Worm (Caenorhabditis elegans): ENCODE results near the gene K02C4.3.

K02C4.3 gene

ce11 chrII:8124867-8125266 lies 38.2 kb upstream of the K02C4.3 start, which contains the start of gene ire-1 (continued):
- peak; percentile 54 to 75 (median 70) for TF ChIP-seq dpl-1 (GFP tag; optimal IDR thresholded peaks at IDR 0.05)
- TF ChIP-seq ztf-11 (tag; optimal IDR thresholded peaks at IDR 0.05): no peak
- TF ChIP-seq aly-2 (tag; optimal IDR thresholded peaks at IDR 0.05): no peak
- no peak for TF ChIP-seq unc-86 (tag; optimal IDR thresholded peaks at IDR 0.05)
- no peak for TF ChIP-seq unc-62 (GFP tag; optimal IDR thresholded peaks at IDR 0.05)
- peak; percentile 9 for TF ChIP-seq dsc-1 (tag; optimal IDR thresholded peaks at IDR 0.05)
- no peak for TF ChIP-seq elt-2 (tag; optimal IDR thresholded peaks at IDR 0.05)
- no peak for TF ChIP-seq lin-39 (tag; optimal IDR thresholded peaks at IDR 0.05)
- TF ChIP-seq F16B12.6 (tag; optimal IDR thresholded peaks at IDR 0.05): peak; percentile 85
- TF ChIP-seq rnt-1 (tag; optimal IDR thresholded peaks at IDR 0.05): peak; percentile 44
- no peak for TF ChIP-seq mab-9 (GFP tag; IDR thresholded peaks at IDR 0.05)
- TF ChIP-seq nhr-85 (tag): no peak
- peak; percentile 15 for TF ChIP-seq zip-4 (GFP tag; optimal IDR thresholded peaks at IDR 0.05)
- no peak for TF ChIP-seq egl-27 (tag; optimal IDR thresholded peaks at IDR 0.05)
- TF ChIP-seq pax-3 (tag; optimal IDR thresholded peaks at IDR 0.05): no peak
- TF ChIP-seq aha-1 (tag; optimal IDR thresholded peaks at IDR 0.05): no peak
- peak; percentile 49 for TF ChIP-seq blmp-1 (tag; optimal IDR thresholded peaks at IDR 0.05)
- TF ChIP-seq ets-5 (GFP tag; IDR thresholded peaks at IDR 0.05): no peak
- TF ChIP-seq ama-1 (optimal IDR thresholded peaks at IDR 0.05): no peak
- peak; percentile 50 for TF ChIP-seq isw-1 (GFP tag; IDR thresholded peaks at IDR 0.05)
- no peak for TF ChIP-seq nhr-237 (tag; optimal IDR thresholded peaks at IDR 0.05)
- TF ChIP-seq C16A3.4 (tag; optimal IDR thresholded peaks at IDR 0.05): peak; percentile 81
- peak; percentile 71 to 88 for TF ChIP-seq lin-35 (GFP tag; optimal IDR thresholded peaks at IDR 0.05)
- TF ChIP-seq vab-15 (tag; optimal IDR thresholded peaks at IDR 0.05): no peak
- TF ChIP-seq sup-37 (GFP tag; optimal IDR thresholded peaks at IDR 0.05): no peak
- no peak for TF ChIP-seq ceh-90 (tag; optimal IDR thresholded peaks at IDR 0.05)
- no peak for TF ChIP-seq efl-3 (GFP tag; optimal IDR thresholded peaks at IDR 0.05)
- TF ChIP-seq C04F5.9 (tag; optimal IDR thresholded peaks at IDR 0.05): no peak
- TF ChIP-seq pag-3 (tag; optimal IDR thresholded peaks at IDR 0.05; ENCODE audit: borderline replicate concordance, insufficient read depth): no peak
- TF ChIP-seq nhr-28 (tag; optimal IDR thresholded peaks at IDR 0.05): no peak
- no peak for TF ChIP-seq alr-1 (tag; optimal IDR thresholded peaks at IDR 0.05; ENCODE audit: borderline replicate concordance)
- no peak for TF ChIP-seq lin-13 (GFP tag; optimal IDR thresholded peaks at IDR 0.05)
- TF ChIP-seq pqm-1 (tag; optimal IDR thresholded peaks at IDR 0.05): no peak
- no peak for TF ChIP-seq nhr-19 (GFP tag; conservative IDR thresholded peaks at IDR 0.05)
- no peak for TF ChIP-seq hlh-4 (tag; optimal IDR thresholded peaks at IDR 0.05)
- peak; percentile 39 for TF ChIP-seq nhr-20 (tag; optimal IDR thresholded peaks at IDR 0.05)
- no peak for TF ChIP-seq zag-1 (tag; optimal IDR thresholded peaks at IDR 0.05)
- TF ChIP-seq jun-1 (tag; optimal IDR thresholded peaks at IDR 0.05): peak; percentile 12
- no peak for TF ChIP-seq hpl-2 (GFP tag; optimal IDR thresholded peaks at IDR 0.05)
- TF ChIP-seq grh-1 (GFP tag; IDR thresholded peaks at IDR 0.05): no peak
- no peak for TF ChIP-seq irx-1 (tag; optimal IDR thresholded peaks at IDR 0.05)
- peak; percentile 35 for TF ChIP-seq fos-1 (tag; optimal IDR thresholded peaks at IDR 0.05)
- no peak for TF ChIP-seq nhr-12 (tag; optimal IDR thresholded peaks at IDR 0.05)

DNA sequence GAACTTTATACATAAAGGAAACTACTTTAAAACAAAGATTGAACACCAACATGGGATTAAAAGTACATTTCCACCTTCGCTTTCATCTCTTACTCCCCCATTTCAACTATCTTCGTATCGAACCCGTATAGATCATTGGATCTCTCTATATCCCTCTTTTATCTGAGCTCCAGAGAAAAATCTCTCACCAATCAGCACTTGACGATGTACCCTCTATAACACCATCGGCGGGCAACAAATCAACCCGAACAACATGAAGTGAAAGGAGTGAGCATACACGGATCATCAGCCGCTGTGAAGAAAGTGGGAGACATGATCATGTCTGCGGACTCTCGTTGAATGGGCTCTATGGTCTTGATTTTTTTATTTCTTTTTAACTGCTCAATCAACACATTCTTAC lies 30.8 kb upstream of the K02C4.3 start:
- TF ChIP-seq elt-2 (tag; optimal IDR thresholded peaks at IDR 0.05) (no peak), lsy-2 (tag; optimal IDR thresholded peaks at IDR 0.05) (no peak), lin-14 (GFP tag; optimal IDR thresholded peaks at IDR 0.05) (peak; percentile 68), egl-13 (tag; optimal IDR thresholded peaks at IDR 0.05) (no peak), vab-15 (tag; optimal IDR thresholded peaks at IDR 0.05) (no peak), sox-4 (tag; optimal IDR thresholded peaks at IDR 0.05) (no peak), C16A3.4 (tag; optimal IDR thresholded peaks at IDR 0.05) (no peak), rnt-1 (tag; optimal IDR thresholded peaks at IDR 0.05) (peak; percentile 70), nhr-84 (tag; optimal IDR thresholded peaks at IDR 0.05) (no peak), nhr-71 (tag; optimal IDR thresholded peaks at IDR 0.05) (peak; percentile 11)
